Fruit fly (Drosophila melanogaster) whole organism, embryonic: ENCODE data around the gene CkIIbeta.
A peak's percentile ranks its signal among the peaks of the same experiment; 100 is the strongest.

Source experiments
- Aef1 ChIP-seq: fragments of 200-800 bp; sonication (Bioruptor generic); IDR thresholded peaks from 3 replicates; pipeline ENCODE4 v1.3.6; 2022; ENCODE audit warnings: missing biosample characterization, missing genetic modification characterization
- CG10321 ChIP-seq: fragments of 200-800 bp; sonication (Bioruptor generic); IDR thresholded peaks from 2 replicates; pipeline ENCODE4 v1.3.6; 2022; ENCODE audit warnings: missing biosample characterization, missing genetic modification characterization
- CG10543 ChIP-seq: fragments of 200-800 bp; sonication (Bioruptor generic); optimal IDR thresholded peaks from 3 replicates; lab custom pipeline; 2017; ENCODE audit warnings: missing biosample characterization, mild to moderate bottlenecking, missing genetic modification characterization, moderate library complexity
- CG10959 ChIP-seq: fragments of 200-800 bp; sonication (Bioruptor generic); IDR thresholded peaks from 2 replicates; pipeline ENCODE4 v1.3.6; 2022; ENCODE audit warnings: missing biosample characterization, missing genetic modification characterization
- CG12155 ChIP-seq: fragments of 200-800 bp; sonication (Bioruptor generic); optimal IDR thresholded peaks from 3 replicates; lab custom pipeline; 2016; ENCODE audit warnings: missing biosample characterization, missing genetic modification characterization
- CG1233 ChIP-seq: fragments of 200-800 bp; sonication (Bioruptor generic); optimal IDR thresholded peaks from 4 replicates; lab custom pipeline; 2018; ENCODE audit warnings: missing biosample characterization, mild to moderate bottlenecking, missing genetic modification characterization
- CG13775 ChIP-seq: fragments of 200-800 bp; sonication (Bioruptor generic); optimal IDR thresholded peaks from 3 replicates; lab custom pipeline; 2017; ENCODE audit warnings: missing biosample characterization, mild to moderate bottlenecking, missing genetic modification characterization
- CG13894 ChIP-seq: fragments of 200-800 bp; sonication (Bioruptor generic); optimal IDR thresholded peaks from 3 replicates; lab custom pipeline; 2018; ENCODE audit warnings: missing biosample characterization, mild to moderate bottlenecking, missing genetic modification characterization, moderate library complexity
- CG15479 ChIP-seq: fragments of 200-800 bp; sonication (Bioruptor generic); optimal IDR thresholded peaks from 3 replicates; lab custom pipeline; 2019; ENCODE audit warnings: missing biosample characterization, mild to moderate bottlenecking, missing genetic modification characterization, moderate library complexity
- CG1647 ChIP-seq: fragments of 200-800 bp; sonication (Bioruptor generic); optimal IDR thresholded peaks from 3 replicates; lab custom pipeline; 2016; ENCODE audit warnings: missing biosample characterization, missing genetic modification characterization
- CG17328 ChIP-seq: fragments of 200-800 bp; sonication (Bioruptor generic); IDR thresholded peaks from 2 replicates; pipeline ENCODE4 v1.3.6; 2022; ENCODE audit warnings: missing biosample characterization, missing genetic modification characterization
- CG17568 ChIP-seq: fragments of 200-800 bp; sonication (Bioruptor generic); optimal IDR thresholded peaks from 2 replicates; lab custom pipeline; 2018; ENCODE audit warnings: missing biosample characterization, mild to moderate bottlenecking, missing genetic modification characterization, moderate library complexity
- CG2120 ChIP-seq: fragments of 200-800 bp; sonication (Bioruptor generic); optimal IDR thresholded peaks from 3 replicates; lab custom pipeline; 2016; ENCODE audit warnings: missing biosample characterization, missing genetic modification characterization
- CG2678 ChIP-seq: fragments of 200-800 bp; sonication (Bioruptor generic); optimal IDR thresholded peaks from 3 replicates; lab custom pipeline; 2019; ENCODE audit warnings: missing biosample characterization, mild to moderate bottlenecking, missing genetic modification characterization, moderate library complexity
- CG30403 ChIP-seq: fragments of 200-800 bp; sonication (Bioruptor generic); optimal IDR thresholded peaks from 3 replicates; lab custom pipeline; 2016; ENCODE audit warnings: missing biosample characterization, missing genetic modification characterization
- CG32532 ChIP-seq: fragments of 200-800 bp; sonication (Bioruptor generic); IDR thresholded peaks from 2 replicates; pipeline ENCODE4 v1.3.6; 2022; ENCODE audit warnings: missing biosample characterization, missing genetic modification characterization
- CG32767 ChIP-seq: fragments of 200-800 bp; sonication (Bioruptor generic); IDR thresholded peaks from 2 replicates; pipeline ENCODE4 v1.3.6; 2022; ENCODE audit warnings: missing biosample characterization, missing genetic modification characterization
- CG3995 ChIP-seq: fragments of 200-800 bp; sonication (Bioruptor generic); optimal IDR thresholded peaks from 3 replicates; lab custom pipeline; 2016; ENCODE audit warnings: missing biosample characterization, missing genetic modification characterization
- CG42726 ChIP-seq: fragments of 200-800 bp; sonication (Bioruptor generic); IDR thresholded peaks from 2 replicates; pipeline ENCODE4 v1.3.6; 2022; ENCODE audit warnings: missing biosample characterization, missing genetic modification characterization; ENCODE audit not compliant: partially characterized antibody
- CG4328 ChIP-seq: fragments of 200-800 bp; sonication (Bioruptor generic); optimal IDR thresholded peaks from 3 replicates; lab custom pipeline; 2017; ENCODE audit warnings: missing biosample characterization, missing genetic modification reagents, missing genetic modification characterization
- CG5953 ChIP-seq: fragments of 200-800 bp; sonication (Bioruptor generic); IDR thresholded peaks from 2 replicates; pipeline ENCODE4 v1.3.6; 2022; ENCODE audit warnings: missing biosample characterization, missing genetic modification characterization
- CG6654 ChIP-seq: fragments of 200-800 bp; sonication (Bioruptor generic); optimal IDR thresholded peaks from 2 replicates; lab custom pipeline; 2017; ENCODE audit warnings: missing biosample characterization, mild to moderate bottlenecking, missing genetic modification characterization
- CG7357 ChIP-seq: fragments of 200-800 bp; sonication (Bioruptor generic); IDR thresholded peaks from 3 replicates; pipeline ENCODE4 v1.3.6; 2022; ENCODE audit warnings: missing biosample characterization, missing genetic modification characterization
- CG7745 ChIP-seq: fragments of 200-800 bp; sonication (Bioruptor generic); optimal IDR thresholded peaks from 2 replicates; lab custom pipeline; 2018; ENCODE audit warnings: missing biosample characterization, mild to moderate bottlenecking, missing genetic modification characterization, moderate library complexity
- CG8281 ChIP-seq: fragments of 200-800 bp; sonication (Bioruptor generic); optimal IDR thresholded peaks from 2 replicates; lab custom pipeline; 2018; ENCODE audit warnings: missing biosample characterization, mild to moderate bottlenecking, missing genetic modification characterization, moderate library complexity
- Camta ChIP-seq: fragments of 200-800 bp; sonication (Bioruptor generic); optimal IDR thresholded peaks from 2 replicates; lab custom pipeline; 2016; ENCODE audit warnings: missing biosample characterization, missing genetic modification characterization
- Dad ChIP-seq: fragments of 200-800 bp; sonication (Bioruptor generic); optimal IDR thresholded peaks from 3 replicates; lab custom pipeline; 2016; ENCODE audit warnings: missing biosample characterization, missing genetic modification characterization
- E2f1 ChIP-seq: fragments of 200-800 bp; sonication (Bioruptor generic); IDR thresholded peaks from 2 replicates; pipeline ENCODE4 v1.3.6; 2022; ENCODE audit warnings: missing biosample characterization, missing genetic modification characterization
- Elba2 ChIP-seq: fragments of 200-800 bp; sonication (Bioruptor generic); optimal IDR thresholded peaks from 3 replicates; lab custom pipeline; 2016; ENCODE audit warnings: missing biosample characterization, missing genetic modification characterization
- Fer2 ChIP-seq: fragments of 200-800 bp; sonication (Bioruptor generic); optimal IDR thresholded peaks from 2 replicates; lab custom pipeline; 2018; ENCODE audit warnings: missing biosample characterization, mild to moderate bottlenecking, missing genetic modification characterization, moderate library complexity
- MBD-R2 ChIP-seq: fragments of 200-800 bp; sonication (Bioruptor generic); IDR thresholded peaks from 2 replicates; pipeline ENCODE4 v1.3.6; 2022; ENCODE audit warnings: missing biosample characterization, missing genetic modification characterization
- Nf-YB ChIP-seq: fragments of 200-800 bp; sonication (Bioruptor generic); optimal IDR thresholded peaks from 3 replicates; lab custom pipeline; 2019; ENCODE audit warnings: missing biosample characterization, mild to moderate bottlenecking, missing genetic modification characterization, moderate library complexity
- Sry-δ ChIP-seq: fragments of 200-800 bp; sonication (Bioruptor generic); optimal IDR thresholded peaks from 2 replicates; lab custom pipeline; 2016; ENCODE audit warnings: missing biosample characterization, missing genetic modification characterization
- Tbp ChIP-seq: fragments of >200 bp; optimal IDR thresholded peaks from 2 replicates; lab custom pipeline; 2018; ENCODE audit warnings: missing biosample characterization, missing genetic modification characterization
- Vsx1 ChIP-seq: fragments of 200-800 bp; sonication (Bioruptor generic); optimal IDR thresholded peaks from 2 replicates; lab custom pipeline; 2017; ENCODE audit warnings: missing biosample characterization, mild to moderate bottlenecking, missing genetic modification characterization, missing genetic modification reagents
- YL-1 ChIP-seq: fragments of 200-800 bp; sonication (Bioruptor generic); optimal IDR thresholded peaks from 3 replicates; lab custom pipeline; 2017; ENCODE audit warnings: missing biosample characterization, mild to moderate bottlenecking, missing genetic modification characterization
- ash1 ChIP-seq: fragments of 200-800 bp; sonication (Bioruptor generic); optimal IDR thresholded peaks from 2 replicates; lab custom pipeline; 2018; ENCODE audit warnings: missing biosample characterization, mild to moderate bottlenecking, missing genetic modification characterization
- ci ChIP-seq: fragments of 200-800 bp; sonication (Bioruptor generic); IDR thresholded peaks from 3 replicates; pipeline ENCODE4 v1.3.6; 2022; ENCODE audit warnings: missing biosample characterization, missing genetic modification characterization
- crc ChIP-seq: fragments of 200-800 bp; sonication (Bioruptor generic); optimal IDR thresholded peaks from 2 replicates; lab custom pipeline; 2016; ENCODE audit warnings: missing biosample characterization, missing genetic modification characterization
- ems ChIP-seq: fragments of 200-800 bp; sonication (Bioruptor generic); optimal IDR thresholded peaks from 3 replicates; lab custom pipeline; 2016; ENCODE audit warnings: missing biosample characterization, missing genetic modification characterization
- eve ChIP-seq, 2 experiments: fragments of >200 bp; optimal IDR thresholded peaks; 2 replicates each; lab custom pipeline; 2017; ENCODE audit warnings: missing biosample characterization in 2 of 2, missing genetic modification characterization in 2 of 2
- gcm ChIP-seq: fragments of 200-800 bp; sonication (Bioruptor generic); optimal IDR thresholded peaks from 2 replicates; lab custom pipeline; 2019; ENCODE audit warnings: missing biosample characterization, mild to moderate bottlenecking, missing genetic modification characterization, moderate library complexity
- hb ChIP-seq: fragments of 200-800 bp; sonication (Bioruptor generic); IDR thresholded peaks from 3 replicates; pipeline ENCODE4 v1.3.6; 2022; ENCODE audit warnings: missing biosample characterization, missing genetic modification characterization; ENCODE audit not compliant: partially characterized antibody
- jigr1 ChIP-seq: fragments of 200-800 bp; sonication (Bioruptor generic); IDR thresholded peaks from 3 replicates; pipeline ENCODE4 v1.3.6; 2022; ENCODE audit warnings: missing biosample characterization, missing genetic modification characterization
- lmd ChIP-seq: fragments of 200-800 bp; sonication (Bioruptor generic); IDR thresholded peaks from 2 replicates; pipeline ENCODE4 v1.3.6; 2022; ENCODE audit warnings: missing biosample characterization, missing genetic modification characterization
- mld ChIP-seq: fragments of 200-800 bp; sonication (Bioruptor generic); IDR thresholded peaks from 3 replicates; pipeline ENCODE4 v1.3.6; 2022; ENCODE audit warnings: missing biosample characterization, missing genetic modification characterization; ENCODE audit not compliant: partially characterized antibody
- nmo ChIP-seq: fragments of 200-800 bp; sonication (Bioruptor generic); optimal IDR thresholded peaks from 2 replicates; lab custom pipeline; 2018; ENCODE audit warnings: missing biosample characterization, mild to moderate bottlenecking, missing genetic modification characterization, moderate library complexity
- rib ChIP-seq: fragments of 200-800 bp; sonication (Bioruptor generic); IDR thresholded peaks from 2 replicates; pipeline ENCODE4 v1.3.6; 2022; ENCODE audit warnings: missing biosample characterization, missing genetic modification characterization
- sim ChIP-seq: fragments of 200-800 bp; sonication (Bioruptor generic); IDR thresholded peaks from 2 replicates; pipeline ENCODE4 v1.3.6; 2022; ENCODE audit warnings: missing biosample characterization, missing genetic modification characterization
- sug ChIP-seq: fragments of 200-800 bp; optimal IDR thresholded peaks from 2 replicates; lab custom pipeline; 2019; ENCODE audit warnings: missing biosample characterization, mild to moderate bottlenecking, missing genetic modification characterization, moderate library complexity
- yki ChIP-seq: fragments of >200 bp; optimal IDR thresholded peaks from 3 replicates; lab custom pipeline; 2018

CkIIbeta gene

DNA sequence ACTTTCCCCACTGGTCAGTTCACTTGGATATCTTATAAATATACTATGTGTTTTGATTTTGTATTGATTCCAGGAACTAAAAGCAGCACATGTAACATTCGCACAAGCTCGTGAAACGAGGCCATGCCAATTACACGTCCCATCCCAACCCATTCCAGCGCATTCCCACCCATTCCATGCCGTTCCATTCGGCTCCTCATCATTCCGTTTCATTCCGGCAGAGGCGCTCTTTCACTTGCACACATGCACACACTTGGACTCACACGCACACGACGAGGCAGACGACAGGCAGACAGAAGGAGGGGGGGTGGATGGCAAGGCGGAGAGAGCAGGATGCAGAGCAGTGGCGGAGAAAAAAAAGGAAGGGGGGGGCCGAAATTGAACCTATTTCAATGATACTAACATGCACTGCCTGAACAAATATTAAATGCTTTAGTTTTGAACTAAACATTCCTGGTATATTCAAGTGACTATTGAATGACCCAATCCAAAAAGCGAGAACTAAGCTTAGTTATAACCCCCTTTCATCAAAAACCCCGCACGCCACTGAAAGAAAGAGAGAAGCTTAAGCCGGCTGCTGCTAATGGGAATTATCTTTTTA lies 16.2 kb upstream of the CkIIbeta start (continued):
- TF ChIP-seq ci (GFP tag; lab: Robert Waterston, UW), result peak; percentile 69; the same call in 2 of the 3 replicates
- no peak for TF ChIP-seq eve (GFP tag; optimal IDR thresholded peaks at IDR 0.05; lab: Kevin White, UChicago)
- TF ChIP-seq CG2120 (GFP tag; lab: Kevin White, UChicago), result no peak
- peak; percentile 55 for TF ChIP-seq CG30403
- no peak for TF ChIP-seq Elba2 (GFP tag; lab: Kevin White, UChicago)
- no peak for TF ChIP-seq mld (GFP tag; lab: Robert Waterston, UW)
- no peak for TF ChIP-seq CG3995
- TF ChIP-seq CG13894 (tag; lab: Kevin White, UChicago), result no peak
- TF ChIP-seq CG4328 (GFP tag; lab: Kevin White, UChicago), result no peak
- TF ChIP-seq ash1 (GFP tag; lab: Kevin White, UChicago), result no peak
- TF ChIP-seq sug (tag; lab: Kevin White, UChicago), result no peak
- TF ChIP-seq E2f1, result 0 out of 2 replicates have a peak, but pooled peaks have one; percentile 38
- no peak for TF ChIP-seq CG1647 (GFP tag; lab: Kevin White, UChicago)
- TF ChIP-seq CG7745 (tag; lab: Kevin White, UChicago), result no peak
- no peak for TF ChIP-seq crc (GFP tag; lab: Kevin White, UChicago)
- TF ChIP-seq CG12155 (GFP tag; lab: Kevin White, UChicago), result no peak
- peak; percentile 15 for TF ChIP-seq Camta (GFP tag; lab: Kevin White, UChicago)
- no peak for TF ChIP-seq Tbp
- no peak for TF ChIP-seq gcm (GFP tag; lab: Kevin White, UChicago)
- TF ChIP-seq yki (lab: Kevin White, UChicago), result no peak
- peak; percentile 69 for TF ChIP-seq CG17328 (GFP tag; lab: Robert Waterston, UW)
- 0 out of 3 replicates have a peak, but pooled peaks have one; percentile 25 for TF ChIP-seq CG7357 (GFP tag; lab: Robert Waterston, UW)
- no peak for TF ChIP-seq CG32532 (GFP tag; lab: Robert Waterston, UW)
- TF ChIP-seq CG10321 (GFP tag; lab: Robert Waterston, UW), result no peak
- TF ChIP-seq rib, result no peak
- peak; percentile 56 for TF ChIP-seq nmo (GFP tag; lab: Kevin White, UChicago)
- no peak for TF ChIP-seq jigr1 (GFP tag; lab: Robert Waterston, UW)
- TF ChIP-seq CG10959 (GFP tag; lab: Robert Waterston, UW), result peak; percentile 41; the same call in 1 of the 2 replicates
- TF ChIP-seq sim (GFP tag; lab: Robert Waterston, UW), result peak; percentile 9; the same call in 1 of the 2 replicates
- TF ChIP-seq CG1233 (GFP tag; lab: Kevin White, UChicago), result peak; percentile 33
- TF ChIP-seq CG15479 (GFP tag; lab: Kevin White, UChicago), result no peak
- no peak for TF ChIP-seq CG42726 (GFP tag; lab: Robert Waterston, UW)
- TF ChIP-seq CG6654, result peak; percentile 17
- peak; percentile 49 for TF ChIP-seq CG13775 (GFP tag; lab: Kevin White, UChicago)
- TF ChIP-seq MBD-R2 (GFP tag; lab: Robert Waterston, UW), result no peak; the same call in 1 of the 2 replicates
- no peak for TF ChIP-seq Dad (GFP tag; lab: Kevin White, UChicago)
- TF ChIP-seq Aef1 (GFP tag; lab: Robert Waterston, UW), result no peak
- TF ChIP-seq hb, result no peak
- TF ChIP-seq CG2678 (tag; lab: Kevin White, UChicago), result no peak
- peak; percentile 56 for TF ChIP-seq lmd (GFP tag; lab: Robert Waterston, UW)
- TF ChIP-seq CG8281 (tag; lab: Kevin White, UChicago), result peak; percentile 0
- TF ChIP-seq Nf-YB, result no peak
- TF ChIP-seq CG17568, result no peak
- no peak for TF ChIP-seq Sry-δ (GFP tag; lab: Kevin White, UChicago)
- TF ChIP-seq CG5953 (GFP tag; lab: Robert Waterston, UW), result no peak
- TF ChIP-seq Vsx1 (GFP tag; lab: Kevin White, UChicago), result no peak
- TF ChIP-seq YL-1, result no peak
- TF ChIP-seq CG10543 (GFP tag; lab: Kevin White, UChicago), result no peak
- no peak for TF ChIP-seq Fer2 (tag; lab: Kevin White, UChicago)
- TF ChIP-seq ems (GFP tag; lab: Kevin White, UChicago), result no peak
- TF ChIP-seq CG32767 (GFP tag; lab: Robert Waterston, UW), result no peak
